Worm (Caenorhabditis elegans) whole organism, L3 larva: Measurements from ENCODE around the gene npr-18.
A peak's percentile ranks its signal among the peaks of the same experiment; 100 is the strongest.

ENCODE experiments used
- R02D3.7 ChIP-seq: fragments of 150-350 bp; optimal IDR thresholded peaks from 2 replicates; lab custom pipeline; 2014; ENCODE audit warnings: missing biosample characterization, missing genetic modification characterization
- aly-2 ChIP-seq: fragments of 150-350 bp; optimal IDR thresholded peaks from 2 replicates; lab custom pipeline; 2014; ENCODE audit warnings: missing biosample characterization, missing genetic modification characterization
- ama-1 ChIP-seq: fragments of 150-350 bp; optimal IDR thresholded peaks from 2 replicates; lab custom pipeline; 2018
- ceh-16 ChIP-seq: sonication (generic microtip); optimal IDR thresholded peaks from 2 replicates; lab custom pipeline; 2017; ENCODE audit warnings: missing biosample characterization, missing genetic modification characterization
- ceh-28 ChIP-seq: fragments of 150-350 bp; optimal IDR thresholded peaks from 2 replicates; lab custom pipeline; 2014; ENCODE audit warnings: missing biosample characterization, missing genetic modification reagents, missing genetic modification characterization
- ceh-82 ChIP-seq: fragments of 150-350 bp; optimal IDR thresholded peaks from 2 replicates; lab custom pipeline; 2014; ENCODE audit warnings: missing biosample characterization, missing genetic modification characterization
- daf-12 ChIP-seq: fragments of 150-350 bp; optimal IDR thresholded peaks from 2 replicates; lab custom pipeline; 2014; ENCODE audit warnings: missing biosample characterization, missing genetic modification reagents, missing genetic modification characterization
- egl-27 ChIP-seq: sonication (generic microtip); optimal IDR thresholded peaks from 4 replicates; lab custom pipeline; 2017; ENCODE audit warnings: missing biosample characterization, missing genetic modification reagents, missing genetic modification characterization
- egl-5 ChIP-seq: fragments of 150-350 bp; optimal IDR thresholded peaks from 2 replicates; lab custom pipeline; 2017; ENCODE audit warnings: missing biosample characterization, missing genetic modification reagents, missing genetic modification characterization, inconsistent platforms
- elt-2 ChIP-seq: sonication (generic microtip); optimal IDR thresholded peaks from 2 replicates; lab custom pipeline; 2016; ENCODE audit warnings: missing genetic modification reagents, mild to moderate bottlenecking, missing genetic modification characterization, missing compliant biosample characterization
- elt-3 ChIP-seq, 3 experiments: fragments of 150-350 bp in 1 of 3; sonication (generic microtip) in 2 of 3; optimal IDR thresholded peaks; 2 replicates in 2 of 3; 4 replicates in 1 of 3; lab custom pipeline; 2014 to 2017; ENCODE audit warnings: missing biosample characterization in 3 of 3, missing genetic modification characterization in 3 of 3
- eor-1 ChIP-seq, 2 experiments: fragments of 150-350 bp; optimal IDR thresholded peaks; 2 replicates each; lab custom pipeline; 2014 to 2018; ENCODE audit warnings: missing biosample characterization in 2 of 2, missing genetic modification characterization in 2 of 2
- fkh-10 ChIP-seq: sonication (generic microtip); optimal IDR thresholded peaks from 2 replicates; lab custom pipeline; 2017; ENCODE audit warnings: missing biosample characterization, missing genetic modification reagents, missing genetic modification characterization
- fkh-2 ChIP-seq: fragments of 150-350 bp; optimal IDR thresholded peaks from 2 replicates; lab custom pipeline; 2014; ENCODE audit warnings: missing biosample characterization, missing genetic modification reagents, missing genetic modification characterization
- fos-1 ChIP-seq: fragments of 150-350 bp; optimal IDR thresholded peaks from 2 replicates; lab custom pipeline; 2014; ENCODE audit warnings: missing biosample characterization, missing genetic modification characterization
- hmg-11 ChIP-seq: sonication (generic microtip); optimal IDR thresholded peaks from 2 replicates; lab custom pipeline; 2016; ENCODE audit warnings: missing genetic modification characterization, missing compliant biosample characterization
- jun-1 ChIP-seq: fragments of 150-350 bp; optimal IDR thresholded peaks from 2 replicates; lab custom pipeline; 2014; ENCODE audit warnings: missing biosample characterization, missing genetic modification reagents, missing genetic modification characterization
- lin-15B ChIP-seq: fragments of 150-350 bp; optimal IDR thresholded peaks from 2 replicates; lab custom pipeline; 2014; ENCODE audit warnings: missing biosample characterization, missing genetic modification characterization
- lin-39 ChIP-seq: fragments of 150-350 bp; optimal IDR thresholded peaks from 2 replicates; lab custom pipeline; 2018; ENCODE audit warnings: missing biosample characterization, missing genetic modification reagents, missing genetic modification characterization
- lsy-12 ChIP-seq: sonication (generic microtip); optimal IDR thresholded peaks from 2 replicates; lab custom pipeline; 2016; ENCODE audit warnings: mild to moderate bottlenecking, missing genetic modification characterization, missing compliant biosample characterization
- mdl-1 ChIP-seq: fragments of 150-350 bp; optimal IDR thresholded peaks from 2 replicates; lab custom pipeline; 2014; ENCODE audit warnings: missing biosample characterization, missing genetic modification characterization
- mml-1 ChIP-seq: fragments of 150-350 bp; sonication (generic microtip); optimal IDR thresholded peaks from 3 replicates; lab custom pipeline; 2014; ENCODE audit warnings: missing biosample characterization, missing genetic modification characterization
- nfya-1 ChIP-seq: sonication (generic microtip); optimal IDR thresholded peaks from 2 replicates; lab custom pipeline; 2017; ENCODE audit warnings: missing genetic modification characterization, mild to moderate bottlenecking, missing compliant biosample characterization, antibody characterized with exemption, moderate library complexity; ENCODE audit not compliant: insufficient read depth
- nhr-11 ChIP-seq: fragments of 150-350 bp; optimal IDR thresholded peaks from 2 replicates; lab custom pipeline; 2014; ENCODE audit warnings: missing biosample characterization, missing genetic modification characterization
- nhr-12 ChIP-seq: fragments of 150-350 bp; optimal IDR thresholded peaks from 2 replicates; lab custom pipeline; 2014; ENCODE audit warnings: missing biosample characterization, missing genetic modification characterization
- nhr-23 ChIP-seq: fragments of 150-350 bp; optimal IDR thresholded peaks from 2 replicates; lab custom pipeline; 2014; ENCODE audit warnings: missing biosample characterization, missing genetic modification reagents, missing genetic modification characterization
- nhr-237 ChIP-seq: fragments of 150-350 bp; optimal IDR thresholded peaks from 2 replicates; lab custom pipeline; 2014; ENCODE audit warnings: missing biosample characterization, missing genetic modification characterization
- nhr-25 ChIP-seq: sonication (generic microtip); optimal IDR thresholded peaks from 2 replicates; lab custom pipeline; 2017; ENCODE audit warnings: missing biosample characterization, missing genetic modification characterization
- nhr-28 ChIP-seq: fragments of 150-350 bp; optimal IDR thresholded peaks from 2 replicates; lab custom pipeline; 2014; ENCODE audit warnings: missing biosample characterization, missing genetic modification characterization
- nhr-43 ChIP-seq: sonication (generic microtip); optimal IDR thresholded peaks from 2 replicates; lab custom pipeline; 2016; ENCODE audit warnings: mild to moderate bottlenecking, missing genetic modification characterization, missing compliant biosample characterization; ENCODE audit not compliant: poor library complexity, severe bottlenecking
- nhr-67 ChIP-seq: fragments of 150-350 bp; optimal IDR thresholded peaks from 2 replicates; lab custom pipeline; 2014; ENCODE audit warnings: missing biosample characterization, missing genetic modification characterization
- nhr-76 ChIP-seq: fragments of 150-350 bp; sonication (generic microtip); optimal IDR thresholded peaks from 5 replicates; lab custom pipeline; 2014; ENCODE audit warnings: missing biosample characterization, missing genetic modification characterization
- nhr-77 ChIP-seq: fragments of 150-350 bp; optimal IDR thresholded peaks from 2 replicates; lab custom pipeline; 2014; ENCODE audit warnings: missing biosample characterization, missing genetic modification characterization
- pha-4 ChIP-seq: fragments of 150-350 bp; optimal IDR thresholded peaks from 2 replicates; lab custom pipeline; 2014; ENCODE audit warnings: missing biosample characterization, missing genetic modification reagents, missing genetic modification characterization
- pqm-1 ChIP-seq: fragments of 150-350 bp; optimal IDR thresholded peaks from 2 replicates; lab custom pipeline; 2017; ENCODE audit warnings: missing biosample characterization, missing genetic modification characterization, inconsistent platforms
- sea-2 ChIP-seq: fragments of 150-350 bp; sonication (generic microtip); optimal IDR thresholded peaks from 4 replicates; lab custom pipeline; 2014; ENCODE audit warnings: missing biosample characterization, missing genetic modification reagents, missing genetic modification characterization
- skn-1 ChIP-seq: fragments of 150-350 bp; optimal IDR thresholded peaks from 2 replicates; lab custom pipeline; 2014; ENCODE audit warnings: missing biosample characterization, missing genetic modification characterization
- snpc-4 ChIP-seq: fragments of 150-350 bp; optimal IDR thresholded peaks from 2 replicates; lab custom pipeline; 2014; ENCODE audit warnings: missing biosample characterization, missing genetic modification characterization
- tbx-2 ChIP-seq: sonication (generic microtip); optimal IDR thresholded peaks from 2 replicates; lab custom pipeline; 2016; ENCODE audit warnings: mild to moderate bottlenecking, missing genetic modification characterization, missing compliant biosample characterization
- unc-39 ChIP-seq: sonication (generic microtip); optimal IDR thresholded peaks from 4 replicates; lab custom pipeline; 2017; ENCODE audit warnings: missing biosample characterization, missing genetic modification characterization
- unc-62 ChIP-seq: fragments of 150-350 bp; sonication (generic microtip); optimal IDR thresholded peaks from 4 replicates; lab custom pipeline; 2014; ENCODE audit warnings: missing biosample characterization, missing genetic modification reagents, missing genetic modification characterization
- zag-1 ChIP-seq: fragments of 150-350 bp; optimal IDR thresholded peaks from 2 replicates; lab custom pipeline; 2014; ENCODE audit warnings: missing biosample characterization, missing genetic modification characterization
- ztf-11 ChIP-seq: fragments of 150-350 bp; optimal IDR thresholded peaks from 2 replicates; lab custom pipeline; 2014; ENCODE audit warnings: missing biosample characterization, missing genetic modification characterization

Gene npr-18

ce11 chrX:9653478-9653877, 37.1 kb upstream of the npr-18 start:
- TF ChIP-seq snpc-4 (tag; lab: Kevin White, UChicago), result no peak
- no peak for TF ChIP-seq nfya-1 (tag; lab: Kevin White, UChicago)
- no peak for TF ChIP-seq nhr-23 (tag; lab: Kevin White, UChicago)
- no peak for TF ChIP-seq ceh-16
- no peak for TF ChIP-seq tbx-2 (tag; lab: Kevin White, UChicago)
- TF ChIP-seq fos-1, result no peak
- no peak for TF ChIP-seq nhr-77

- TF ChIP-seq skn-1 (tag; lab: Kevin White, UChicago) (no peak), lin-39 (tag; lab: Kevin White, UChicago) (no peak), ceh-16 (no peak), nhr-11 (tag; lab: Kevin White, UChicago) (no peak), mml-1 (tag; lab: Kevin White, UChicago) (no peak), nhr-28 (no peak), nhr-23 (tag; lab: Kevin White, UChicago) (no peak), nfya-1 (tag; lab: Kevin White, UChicago) (no peak), lin-15B (tag; lab: Kevin White, UChicago) (no peak), egl-27 (tag; lab: Kevin White, UChicago) (no peak)
Observed at ce11 chrX:9654232-9654631, 36.3 kb upstream of the npr-18 start.

- no peak for TF ChIP-seq ama-1 (lab: Kevin White, UChicago)
- no peak for TF ChIP-seq snpc-4 (tag; lab: Kevin White, UChicago)
- TF ChIP-seq zag-1 (tag; lab: Kevin White, UChicago), result no peak
- no peak for TF ChIP-seq aly-2 (tag; lab: Kevin White, UChicago)
- TF ChIP-seq mml-1 (tag; lab: Kevin White, UChicago), result no peak
- TF ChIP-seq sea-2 (GFP tag; lab: Kevin White, UChicago), result no peak
- no peak for TF ChIP-seq fos-1
Observed at ce11 chrX:9656772-9657171, 33.8 kb upstream of the npr-18 start.

- TF ChIP-seq jun-1 (no peak), skn-1 (tag; lab: Kevin White, UChicago) (no peak), nhr-237 (tag; lab: Kevin White, UChicago) (no peak), ceh-16 (no peak)
Observed at ce11 chrX:9665944-9666343, 24.6 kb upstream of the npr-18 start.

ce11 chrX:9667391-9667790, 23.2 kb upstream of the npr-18 start:
- no peak for TF ChIP-seq fkh-2
- TF ChIP-seq aly-2 (tag; lab: Kevin White, UChicago), result no peak
- no peak for TF ChIP-seq nfya-1 (tag; lab: Kevin White, UChicago)
- no peak for TF ChIP-seq nhr-12
- TF ChIP-seq hmg-11 (tag; lab: Kevin White, UChicago), result no peak
- no peak for TF ChIP-seq sea-2 (GFP tag; lab: Kevin White, UChicago)
- TF ChIP-seq nhr-67 (tag; lab: Kevin White, UChicago), result no peak
- no peak for TF ChIP-seq mdl-1 (tag; lab: Kevin White, UChicago)
- peak; percentile 49 for TF ChIP-seq unc-62 (GFP tag; lab: Kevin White, UChicago)
- no peak for TF ChIP-seq ztf-11 (tag; lab: Kevin White, UChicago)
- no peak for TF ChIP-seq egl-5
- no peak for TF ChIP-seq lsy-12
- no peak for TF ChIP-seq nhr-76
- TF ChIP-seq eor-1 (tag; optimal IDR thresholded peaks at IDR 0.05; lab: Kevin White, UChicago), result no peak
- no peak for TF ChIP-seq lin-39 (tag; lab: Kevin White, UChicago)
- no peak for TF ChIP-seq daf-12
- TF ChIP-seq nhr-25 (tag; lab: Kevin White, UChicago), result peak; percentile 15
- no peak for TF ChIP-seq pqm-1 (tag; lab: Kevin White, UChicago)
- no peak for TF ChIP-seq fos-1
- TF ChIP-seq ceh-82 (tag; lab: Kevin White, UChicago), result no peak
- TF ChIP-seq R02D3.7 (tag; lab: Kevin White, UChicago), result peak; percentile 11
- no peak for TF ChIP-seq nhr-237 (tag; lab: Kevin White, UChicago)
- TF ChIP-seq ceh-16, result no peak
- TF ChIP-seq lin-15B (tag; lab: Kevin White, UChicago), result no peak
- TF ChIP-seq skn-1 (tag; lab: Kevin White, UChicago), result no peak
- no peak for TF ChIP-seq tbx-2 (tag; lab: Kevin White, UChicago)
- no peak for TF ChIP-seq nhr-11 (tag; lab: Kevin White, UChicago)
- TF ChIP-seq ceh-28 (tag; lab: Kevin White, UChicago), result peak; percentile 30
- no peak for TF ChIP-seq nhr-28
- TF ChIP-seq pha-4, result no peak
- no peak for TF ChIP-seq jun-1
- TF ChIP-seq nhr-43, result peak; percentile 17
- TF ChIP-seq nhr-77, result no peak
- no peak for TF ChIP-seq unc-39 (tag; lab: Kevin White, UChicago)
- TF ChIP-seq fkh-10 (GFP tag; lab: Kevin White, UChicago), result peak; percentile 20
- TF ChIP-seq elt-3 (tag; optimal IDR thresholded peaks at IDR 0.05; lab: Kevin White, UChicago), result no peak
- TF ChIP-seq egl-27 (tag; lab: Kevin White, UChicago), result no peak
- no peak for TF ChIP-seq ama-1 (lab: Kevin White, UChicago)
- TF ChIP-seq mml-1 (tag; lab: Kevin White, UChicago), result no peak
- no peak for TF ChIP-seq elt-2
